Fruit fly (Drosophila melanogaster) whole organism, prepupa: Measurements from ENCODE around the gene ncm.

ENCODE experiments used
- Blimp-1 ChIP-seq: fragments of 200-800 bp; sonication (Bioruptor generic); optimal IDR thresholded peaks from 3 replicates; lab custom pipeline; 2017; ENCODE audit warnings: missing biosample characterization, missing genetic modification characterization, mild to moderate bottlenecking, moderate library complexity, missing genetic modification reagents
- CG10631 ChIP-seq: fragments of 200-800 bp; sonication (Bioruptor generic); optimal IDR thresholded peaks from 2 replicates; lab custom pipeline; 2016; ENCODE audit warnings: missing biosample characterization, missing genetic modification characterization
- CG10669 ChIP-seq: fragments of 200-800 bp; sonication (Bioruptor generic); optimal IDR thresholded peaks from 3 replicates; lab custom pipeline; 2018; ENCODE audit warnings: missing biosample characterization, mild to moderate bottlenecking, missing genetic modification characterization, moderate library complexity
- CG11294 ChIP-seq: fragments of 200-800 bp; sonication (Bioruptor generic); IDR thresholded peaks from 2 replicates; pipeline ENCODE4 v1.3.6; 2022; ENCODE audit warnings: missing biosample characterization, missing genetic modification characterization
- CG11762 ChIP-seq: fragments of 200-800 bp; sonication (Bioruptor generic); optimal IDR thresholded peaks from 3 replicates; lab custom pipeline; 2016; ENCODE audit warnings: missing biosample characterization, missing genetic modification characterization; ENCODE audit not compliant: insufficient read depth
- CG11902 ChIP-seq: fragments of 200-800 bp; sonication (Bioruptor generic); optimal IDR thresholded peaks from 3 replicates; lab custom pipeline; 2016; ENCODE audit warnings: missing biosample characterization, missing genetic modification characterization
- CG15336 ChIP-seq: fragments of 200-800 bp; sonication (Bioruptor generic); IDR thresholded peaks from 2 replicates; pipeline ENCODE4 v1.3.6; 2022; ENCODE audit warnings: missing biosample characterization, missing genetic modification characterization
- CG1621 ChIP-seq: fragments of 200-800 bp; sonication (Bioruptor generic); optimal IDR thresholded peaks from 3 replicates; lab custom pipeline; 2018; ENCODE audit warnings: missing biosample characterization, mild to moderate bottlenecking, missing genetic modification characterization
- CG32006 ChIP-seq: fragments of 200-800 bp; sonication (Bioruptor generic); optimal IDR thresholded peaks from 3 replicates; lab custom pipeline; 2017; ENCODE audit warnings: missing biosample characterization, mild to moderate bottlenecking, missing genetic modification characterization
- CG3919 ChIP-seq: fragments of 200-800 bp; sonication (Bioruptor generic); optimal IDR thresholded peaks from 3 replicates; lab custom pipeline; 2016; ENCODE audit warnings: missing biosample characterization, missing genetic modification characterization
- CG4318 ChIP-seq: fragments of 200-800 bp; sonication (Bioruptor generic); optimal IDR thresholded peaks from 3 replicates; lab custom pipeline; 2017; ENCODE audit warnings: missing biosample characterization, mild to moderate bottlenecking, missing genetic modification characterization
- CG6276 ChIP-seq: fragments of 200-800 bp; sonication (Bioruptor generic); optimal IDR thresholded peaks from 2 replicates; lab custom pipeline; 2017; ENCODE audit warnings: missing biosample characterization, mild to moderate bottlenecking, missing genetic modification characterization
- CG6792 ChIP-seq: fragments of 200-800 bp; sonication (Bioruptor generic); optimal IDR thresholded peaks from 3 replicates; lab custom pipeline; 2016; ENCODE audit warnings: missing biosample characterization, missing genetic modification characterization
- CG6808 ChIP-seq: fragments of 200-800 bp; sonication (Bioruptor generic); optimal IDR thresholded peaks from 3 replicates; lab custom pipeline; 2017; ENCODE audit warnings: missing biosample characterization, missing genetic modification characterization, mild to moderate bottlenecking, moderate library complexity, missing genetic modification reagents
- CG6854 ChIP-seq: fragments of 200-800 bp; sonication (Bioruptor generic); optimal IDR thresholded peaks from 2 replicates; lab custom pipeline; 2017; ENCODE audit warnings: missing biosample characterization, mild to moderate bottlenecking, missing genetic modification characterization
- CG7368 ChIP-seq: fragments of 200-800 bp; sonication (Bioruptor generic); optimal IDR thresholded peaks from 3 replicates; lab custom pipeline; 2016; ENCODE audit warnings: missing biosample characterization, missing genetic modification characterization
- CG8119 ChIP-seq: fragments of 200-800 bp; sonication (Bioruptor generic); IDR thresholded peaks from 3 replicates; pipeline ENCODE4 v1.3.6; 2022; ENCODE audit warnings: missing biosample characterization, missing genetic modification characterization
- CG8319 ChIP-seq: fragments of 200-800 bp; sonication (Bioruptor generic); optimal IDR thresholded peaks from 3 replicates; lab custom pipeline; 2016; ENCODE audit warnings: missing biosample characterization, missing genetic modification characterization
- CG8632 ChIP-seq: fragments of 200-800 bp; sonication (Bioruptor generic); optimal IDR thresholded peaks from 3 replicates; lab custom pipeline; 2016; ENCODE audit warnings: missing biosample characterization, missing genetic modification characterization
- CG9139 ChIP-seq: fragments of 200-800 bp; sonication (Bioruptor generic); optimal IDR thresholded peaks from 3 replicates; lab custom pipeline; 2017; ENCODE audit warnings: missing biosample characterization, mild to moderate bottlenecking, missing genetic modification characterization
- Eip75B ChIP-seq: fragments of 200-800 bp; sonication (Bioruptor generic); optimal IDR thresholded peaks from 3 replicates; lab custom pipeline; 2016; ENCODE audit warnings: missing biosample characterization, missing genetic modification characterization
- Eip78C ChIP-seq: fragments of 200-800 bp; sonication (Bioruptor generic); peaks from one replicate; lab custom pipeline; 2016; ENCODE audit warnings: missing biosample characterization, missing genetic modification characterization
- Eip93F ChIP-seq: fragments of 200-800 bp; sonication (Bioruptor generic); optimal IDR thresholded peaks from 2 replicates; lab custom pipeline; 2016; ENCODE audit warnings: missing biosample characterization, mild to moderate bottlenecking, missing genetic modification characterization
- Ets21C ChIP-seq: fragments of 200-800 bp; sonication (Bioruptor generic); optimal IDR thresholded peaks from 3 replicates; lab custom pipeline; 2016; ENCODE audit warnings: missing biosample characterization, missing genetic modification characterization
- Gug ChIP-seq: fragments of 200-800 bp; sonication (Bioruptor generic); IDR thresholded peaks from 2 replicates; pipeline ENCODE4 v1.3.6; 2022; ENCODE audit warnings: missing biosample characterization, missing genetic modification characterization
- Hr39 ChIP-seq: fragments of 200-800 bp; sonication (Bioruptor generic); optimal IDR thresholded peaks from 2 replicates; lab custom pipeline; 2016; ENCODE audit warnings: missing biosample characterization, missing genetic modification characterization
- Hr4 ChIP-seq: fragments of 200-800 bp; sonication (Bioruptor generic); optimal IDR thresholded peaks from 3 replicates; lab custom pipeline; 2016; ENCODE audit warnings: missing biosample characterization, missing genetic modification characterization
- Lpt ChIP-seq: fragments of 200-800 bp; sonication (Bioruptor generic); optimal IDR thresholded peaks from 3 replicates; lab custom pipeline; 2016; ENCODE audit warnings: missing biosample characterization, missing genetic modification characterization
- Met ChIP-seq: fragments of 200-800 bp; sonication (Bioruptor generic); optimal IDR thresholded peaks from 3 replicates; lab custom pipeline; 2016; ENCODE audit warnings: missing biosample characterization, missing genetic modification characterization
- OdsH ChIP-seq: fragments of 200-800 bp; sonication (Bioruptor generic); optimal IDR thresholded peaks from 3 replicates; lab custom pipeline; 2016; ENCODE audit warnings: missing biosample characterization, missing genetic modification characterization
- Sox102F ChIP-seq: fragments of 200-800 bp; sonication (Bioruptor generic); optimal IDR thresholded peaks from 2 replicates; lab custom pipeline; 2016; ENCODE audit warnings: missing biosample characterization, mild to moderate bottlenecking, missing genetic modification characterization
- Sox14 ChIP-seq: fragments of 200-800 bp; sonication (Bioruptor generic); optimal IDR thresholded peaks from 3 replicates; lab custom pipeline; 2016; ENCODE audit warnings: missing biosample characterization, missing genetic modification characterization
- achi ChIP-seq: fragments of 200-800 bp; sonication (Bioruptor generic); optimal IDR thresholded peaks from 3 replicates; lab custom pipeline; 2016; ENCODE audit warnings: missing biosample characterization, missing genetic modification characterization
- acj6 ChIP-seq: fragments of 200-800 bp; sonication (Bioruptor generic); optimal IDR thresholded peaks from 3 replicates; lab custom pipeline; 2016; ENCODE audit warnings: missing biosample characterization, missing genetic modification characterization
- cyc ChIP-seq: fragments of 200-800 bp; sonication (Bioruptor generic); optimal IDR thresholded peaks from 3 replicates; lab custom pipeline; 2016; ENCODE audit warnings: missing biosample characterization, missing genetic modification characterization
- dac ChIP-seq: fragments of 200-800 bp; sonication (Bioruptor generic); optimal IDR thresholded peaks from 2 replicates; lab custom pipeline; 2017; ENCODE audit warnings: missing biosample characterization, mild to moderate bottlenecking, missing genetic modification characterization
- dsx ChIP-seq: fragments of 200-800 bp; optimal IDR thresholded peaks from 3 replicates; lab custom pipeline; 2019; ENCODE audit warnings: missing biosample characterization, mild to moderate bottlenecking, missing genetic modification characterization, moderate library complexity; ENCODE audit not compliant: poor library complexity, severe bottlenecking
- eg ChIP-seq: fragments of 200-800 bp; sonication (Bioruptor generic); IDR thresholded peaks from 3 replicates; pipeline ENCODE4 v1.3.6; 2022; ENCODE audit warnings: missing biosample characterization, missing genetic modification characterization
- esn ChIP-seq: fragments of 200-800 bp; sonication (Bioruptor generic); optimal IDR thresholded peaks from 2 replicates; lab custom pipeline; 2016; ENCODE audit warnings: missing biosample characterization, mild to moderate bottlenecking, missing genetic modification characterization, moderate library complexity
- fd59A ChIP-seq: fragments of 200-800 bp; sonication (Bioruptor generic); optimal IDR thresholded peaks from 2 replicates; lab custom pipeline; 2017; ENCODE audit warnings: missing biosample characterization, mild to moderate bottlenecking, missing genetic modification characterization, missing genetic modification reagents
- fd85E ChIP-seq: fragments of 200-800 bp; sonication (Bioruptor generic); optimal IDR thresholded peaks from 3 replicates; lab custom pipeline; 2016; ENCODE audit warnings: missing biosample characterization, missing genetic modification characterization
- fkh ChIP-seq: fragments of 200-800 bp; sonication (Bioruptor generic); optimal IDR thresholded peaks from 3 replicates; lab custom pipeline; 2017; ENCODE audit warnings: missing biosample characterization, mild to moderate bottlenecking, missing genetic modification characterization, moderate library complexity
- net ChIP-seq: fragments of 200-800 bp; sonication (Bioruptor generic); optimal IDR thresholded peaks from 3 replicates; lab custom pipeline; 2016; ENCODE audit warnings: missing biosample characterization, missing genetic modification characterization
- pdm3 ChIP-seq: fragments of 200-800 bp; sonication (Bioruptor generic); optimal IDR thresholded peaks from 3 replicates; lab custom pipeline; 2016; ENCODE audit warnings: missing biosample characterization, missing genetic modification characterization
- ss ChIP-seq, 2 experiments: fragments of 200-800 bp; sonication (Bioruptor generic); optimal IDR thresholded peaks; 2 replicates in 1 of 2; 3 replicates in 1 of 2; lab custom pipeline; 2017 to 2018; ENCODE audit warnings: mild to moderate bottlenecking in 2 of 2, missing biosample characterization in 2 of 2, missing genetic modification characterization in 2 of 2, moderate library complexity in 1 of 2
- svp ChIP-seq: fragments of 200-800 bp; sonication (Bioruptor generic); peaks from one replicate; lab custom pipeline; 2016; ENCODE audit warnings: missing biosample characterization, missing genetic modification characterization
- topi ChIP-seq: fragments of 200-800 bp; sonication (Bioruptor generic); optimal IDR thresholded peaks from 3 replicates; lab custom pipeline; 2016; ENCODE audit warnings: missing biosample characterization, missing genetic modification characterization
- vri ChIP-seq: fragments of 200-800 bp; sonication (Bioruptor generic); optimal IDR thresholded peaks from 3 replicates; lab custom pipeline; 2016; ENCODE audit warnings: missing biosample characterization, mild to moderate bottlenecking, missing genetic modification characterization

ncm gene

dm6 chr2L:18468607-18469015 is 19.9 kb upstream of the ncm start (continued):
- TF ChIP-seq Lpt (GFP tag; lab: Kevin White, UChicago) (peak; percentile 77), pdm3 (GFP tag; lab: Kevin White, UChicago) (peak; percentile 25), acj6 (GFP tag; lab: Kevin White, UChicago) (peak; percentile 21), net (GFP tag; lab: Kevin White, UChicago) (peak; percentile 44), vri (peak; percentile 97), CG4318 (GFP tag; lab: Kevin White, UChicago) (no peak), ss (GFP tag; optimal IDR thresholded peaks at IDR 0.05; lab: Kevin White, UChicago) (peak; percentile 20 to 27), eg (GFP tag; lab: Robert Waterston, UW) (peak; percentile 71; the same call in 2 of the 3 replicates), CG15336 (GFP tag; lab: Robert Waterston, UW) (peak; percentile 62), fd85E (GFP tag; lab: Kevin White, UChicago) (peak; percentile 3), Eip75B (GFP tag; lab: Kevin White, UChicago) (peak; percentile 53), CG3919 (GFP tag; lab: Kevin White, UChicago) (peak; percentile 51), OdsH (GFP tag; lab: Kevin White, UChicago) (peak; percentile 7), esn (GFP tag; lab: Kevin White, UChicago) (peak; percentile 8), Eip78C (GFP tag; lab: Kevin White, UChicago) (peak; percentile 57), CG8632 (GFP tag; lab: Kevin White, UChicago) (no peak)

- TF ChIP-seq svp (GFP tag; lab: Kevin White, UChicago) (peak; percentile 75), CG8632 (GFP tag; lab: Kevin White, UChicago) (peak; percentile 66), Met (GFP tag; lab: Kevin White, UChicago) (no peak), Ets21C (GFP tag; lab: Kevin White, UChicago) (no peak), CG1621 (tag; lab: Kevin White, UChicago) (no peak), ss (GFP tag; optimal IDR thresholded peaks at IDR 0.05; lab: Kevin White, UChicago) (no peak), CG11902 (GFP tag; lab: Kevin White, UChicago) (peak; percentile 18), CG7368 (no peak), Sox14 (GFP tag; lab: Kevin White, UChicago) (no peak), pdm3 (GFP tag; lab: Kevin White, UChicago) (peak; percentile 22), OdsH (GFP tag; lab: Kevin White, UChicago) (peak; percentile 63), acj6 (GFP tag; lab: Kevin White, UChicago) (peak; percentile 52), CG9139 (GFP tag; lab: Kevin White, UChicago) (no peak), fkh (GFP tag; lab: Kevin White, UChicago) (no peak), fd85E (GFP tag; lab: Kevin White, UChicago) (no peak), dsx (GFP tag; lab: Kevin White, UChicago) (no peak), net (GFP tag; lab: Kevin White, UChicago) (no peak), CG32006 (GFP tag; lab: Kevin White, UChicago) (peak; percentile 71), Sox102F (GFP tag; lab: Kevin White, UChicago) (no peak), esn (GFP tag; lab: Kevin White, UChicago) (peak; percentile 55), topi (peak; percentile 34), CG10669 (GFP tag; lab: Kevin White, UChicago) (peak; percentile 33), cyc (GFP tag; lab: Kevin White, UChicago) (peak; percentile 41), dac (GFP tag; lab: Kevin White, UChicago) (no peak), Gug (GFP tag; lab: Robert Waterston, UW) (no peak), Hr4 (GFP tag; lab: Kevin White, UChicago) (peak; percentile 30), CG6854 (GFP tag; lab: Kevin White, UChicago) (no peak), Eip78C (GFP tag; lab: Kevin White, UChicago) (peak; percentile 82), CG11762 (GFP tag; lab: Kevin White, UChicago) (no peak), Blimp-1 (GFP tag; lab: Kevin White, UChicago) (no peak), CG8319 (GFP tag; lab: Kevin White, UChicago) (no peak), CG6276 (peak; percentile 14), CG6792 (GFP tag; lab: Kevin White, UChicago) (no peak), CG4318 (GFP tag; lab: Kevin White, UChicago) (peak; percentile 70), CG8119 (GFP tag; lab: Robert Waterston, UW) (peak; percentile 43; the same call in 1 of the 3 replicates), vri (no peak), CG6808 (no peak), CG10631 (peak; percentile 71), Hr39 (GFP tag; lab: Kevin White, UChicago) (peak; percentile 24), achi (GFP tag; lab: Kevin White, UChicago) (peak; percentile 27), fd59A (no peak), Eip75B (GFP tag; lab: Kevin White, UChicago) (no peak), CG11294 (GFP tag; lab: Robert Waterston, UW) (no peak), Eip93F (GFP tag; lab: Kevin White, UChicago) (no peak)
These were observed 19.3 kb upstream of the ncm start for dm6 chr2L:18468010-18468409.
